Fruit fly (Drosophila melanogaster) S2 (cell line): Measurements from ENCODE around the gene ich.

Source experiments
- CG8478 ChIP-seq: fragments of >200 bp; optimal IDR thresholded peaks from 2 replicates; lab custom pipeline; 2018
- CTCF ChIP-seq, 2 experiments: fragments of >200 bp; optimal IDR thresholded peaks; 2 replicates each; lab custom pipeline; 2018

Gene ich

dm6 chr3R:8981209-8981996 is 18.6 kb upstream of the ich start:
- TF ChIP-seq CTCF (optimal IDR thresholded peaks at IDR 0.05; lab: Kevin White, UChicago) (no peak), CG8478 (no peak)

dm6 chr3R:8980776-8981165 is 17.9 kb upstream of the ich start, which contains the start of gene CAHbeta:
Gene CAHbeta, plus strand, starts transcription at chr3R:8980860.
- TF ChIP-seq CG8478, result no peak
- TF ChIP-seq CTCF (optimal IDR thresholded peaks at IDR 0.05; lab: Kevin White, UChicago), result no peak

- peak; percentile 77 to 93 for TF ChIP-seq CTCF (optimal IDR thresholded peaks at IDR 0.05; lab: Kevin White, UChicago)
- no peak for TF ChIP-seq CG8478
Measured at dm6 chr3R:8979850-8980775, 17.3 kb upstream of the ich start.

DNA sequence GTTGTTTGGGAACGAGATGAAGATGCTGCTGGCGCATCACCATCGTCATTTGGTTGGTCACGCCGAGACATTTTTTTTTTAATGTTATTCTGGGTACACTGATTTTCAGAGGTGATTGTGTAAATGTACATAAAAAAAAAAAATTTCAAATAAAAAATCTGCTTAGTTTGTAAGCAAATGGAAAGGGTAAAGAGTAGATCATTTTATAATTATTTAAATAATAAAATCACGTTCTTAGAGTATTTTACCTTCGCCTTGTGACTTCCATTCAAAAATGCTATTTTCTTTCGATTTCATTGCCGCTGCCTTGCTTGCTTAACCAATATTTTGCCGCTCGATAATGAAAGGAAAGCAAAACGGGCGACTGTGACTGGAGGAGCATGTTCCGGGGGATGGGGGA is 15.9 kb upstream of the ich start:
- no peak for TF ChIP-seq CG8478
- TF ChIP-seq CTCF (optimal IDR thresholded peaks at IDR 0.05; lab: Kevin White, UChicago), result no peak

- TF ChIP-seq CTCF (optimal IDR thresholded peaks at IDR 0.05; lab: Kevin White, UChicago) (no peak), CG8478 (no peak)
Measured at dm6 chr3R:8976073-8976593, 13.3 kb upstream of the ich start.

DNA sequence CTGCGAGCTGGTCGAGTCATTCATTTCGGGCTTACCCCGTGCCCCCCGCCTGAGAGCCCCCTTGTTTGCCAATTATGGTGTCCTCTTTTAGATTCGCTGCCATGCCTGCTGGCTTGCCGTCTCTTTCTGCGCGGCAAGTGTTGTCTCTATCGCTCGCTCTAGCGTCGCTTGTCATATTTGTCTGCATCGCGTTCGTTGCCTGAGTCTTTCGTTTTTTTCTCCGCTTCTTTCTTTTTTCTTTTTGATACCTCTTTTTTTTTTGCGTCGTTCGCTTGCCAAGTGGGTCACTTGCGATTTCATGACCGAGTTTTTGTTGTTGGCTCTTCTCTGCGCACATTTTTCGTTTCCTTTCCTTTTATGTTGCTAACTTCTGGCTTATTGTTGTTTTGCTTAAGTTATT is 9.0 kb upstream of the ich start:
- TF ChIP-seq CG8478 (no peak), CTCF (optimal IDR thresholded peaks at IDR 0.05; lab: Kevin White, UChicago) (no peak)

dm6 chr3R:8970707-8971106 is 7.9 kb upstream of the ich start:
- TF ChIP-seq CG8478 (no peak), CTCF (optimal IDR thresholded peaks at IDR 0.05; lab: Kevin White, UChicago) (no peak)

- TF ChIP-seq CG8478, result no peak
- no peak for TF ChIP-seq CTCF (optimal IDR thresholded peaks at IDR 0.05; lab: Kevin White, UChicago)
Measured at dm6 chr3R:8969926-8970306, 7.1 kb upstream of the ich start.

DNA sequence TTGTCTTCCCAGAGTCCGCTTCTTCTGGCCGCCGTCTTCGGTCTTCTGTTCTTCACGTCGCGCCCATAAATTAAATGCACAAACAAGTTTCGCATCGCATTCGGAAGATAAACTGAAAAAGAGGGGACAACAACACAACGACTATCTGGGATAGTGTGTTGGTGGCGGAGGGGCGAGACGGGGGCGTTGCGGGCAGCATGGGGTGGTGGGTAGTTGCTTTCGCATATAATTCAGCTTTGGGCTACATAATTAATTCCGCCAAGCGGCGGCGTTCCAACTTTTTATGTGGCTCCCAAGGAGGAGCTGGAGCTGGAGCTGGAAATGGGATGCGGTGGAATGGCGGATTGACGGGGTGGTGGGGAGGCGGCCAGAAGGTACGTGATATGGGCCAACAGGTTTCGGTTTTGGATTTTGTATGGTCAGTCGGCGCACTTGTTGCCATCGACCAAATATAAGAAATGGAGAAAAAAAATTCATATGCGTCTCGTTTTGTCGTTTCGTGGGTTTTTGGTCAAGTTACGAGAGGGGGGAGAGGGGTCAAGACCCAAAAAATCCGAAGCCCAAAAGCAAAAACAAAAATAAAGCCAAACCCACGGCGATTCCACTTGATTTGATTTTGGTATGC is 6.6 kb upstream of the ich start:
- TF ChIP-seq CTCF (optimal IDR thresholded peaks at IDR 0.05; lab: Kevin White, UChicago), result no peak
- TF ChIP-seq CG8478, result no peak

- TF ChIP-seq CG8478, result no peak
- no peak for TF ChIP-seq CTCF (optimal IDR thresholded peaks at IDR 0.05; lab: Kevin White, UChicago)
Measured at dm6 chr3R:8968837-8969236, 6.0 kb upstream of the ich start.

DNA sequence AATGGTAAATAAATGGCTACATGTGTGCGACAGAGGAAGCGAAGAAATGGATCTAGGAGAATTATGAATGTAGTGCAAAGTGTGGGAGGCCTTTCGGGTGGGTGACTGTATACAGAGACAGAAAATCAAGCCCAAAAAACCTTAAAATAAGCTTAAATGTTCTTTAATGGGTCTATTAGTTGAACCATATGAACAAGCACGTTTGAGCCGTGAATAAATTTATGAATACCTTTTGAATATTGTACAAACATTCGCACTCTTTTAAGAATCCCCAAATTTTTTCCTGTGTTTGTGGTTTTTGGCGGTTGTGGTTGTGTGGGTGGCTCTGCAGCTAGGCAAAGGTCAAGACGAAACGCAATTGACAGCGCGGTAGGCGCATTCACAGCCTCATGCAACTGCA is 3.8 kb upstream of the ich start:
- TF ChIP-seq CG8478 (no peak), CTCF (optimal IDR thresholded peaks at IDR 0.05; lab: Kevin White, UChicago) (no peak)

DNA sequence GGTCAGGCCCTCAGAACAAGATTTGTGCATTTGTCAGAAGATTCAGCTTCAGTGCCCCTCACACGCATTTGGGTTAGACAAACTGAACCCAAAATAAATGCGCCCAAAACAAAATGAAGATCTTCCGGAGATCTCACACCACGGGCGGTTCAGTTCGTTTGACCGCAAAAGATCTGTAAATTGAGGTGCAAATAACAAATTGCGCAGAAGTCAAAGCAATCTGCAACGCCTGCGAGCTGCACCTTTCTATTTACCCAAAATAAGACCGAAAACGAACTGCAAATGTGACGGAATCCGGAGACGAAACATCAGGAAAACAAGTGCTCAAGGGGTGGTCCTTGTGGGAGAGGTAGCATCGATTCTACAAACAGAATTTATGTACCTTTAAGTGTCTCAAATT is 2.7 kb upstream of the ich start:
- TF ChIP-seq CG8478, result no peak
- no peak for TF ChIP-seq CTCF (optimal IDR thresholded peaks at IDR 0.05; lab: Kevin White, UChicago)

- no peak for TF ChIP-seq CTCF (optimal IDR thresholded peaks at IDR 0.05; lab: Kevin White, UChicago)
- TF ChIP-seq CG8478, result no peak
Measured at dm6 chr3R:8963756-8964342, 1.0 kb upstream of the ich start.

DNA sequence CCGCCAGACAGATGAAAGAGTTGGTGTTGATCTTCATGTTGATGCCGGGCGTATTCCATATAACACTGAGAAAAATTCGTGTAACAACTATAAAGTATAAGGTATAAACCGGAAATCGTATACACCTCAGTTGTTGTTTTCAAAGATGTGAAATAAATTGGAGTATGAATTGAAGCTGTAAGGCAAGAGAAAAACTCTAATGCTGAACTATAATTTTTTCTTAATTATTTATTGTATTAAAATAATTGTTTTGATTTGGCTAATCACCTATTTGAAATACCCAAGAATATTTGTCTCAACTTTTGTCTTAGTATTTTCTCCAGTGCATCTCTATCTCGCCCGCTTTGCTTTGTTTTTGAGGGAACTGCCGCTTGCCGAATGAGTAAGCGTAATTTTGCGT is 2.5 kb downstream of the ich start:
- no peak for TF ChIP-seq CG8478
- TF ChIP-seq CTCF (optimal IDR thresholded peaks at IDR 0.05; lab: Kevin White, UChicago), result no peak

DNA sequence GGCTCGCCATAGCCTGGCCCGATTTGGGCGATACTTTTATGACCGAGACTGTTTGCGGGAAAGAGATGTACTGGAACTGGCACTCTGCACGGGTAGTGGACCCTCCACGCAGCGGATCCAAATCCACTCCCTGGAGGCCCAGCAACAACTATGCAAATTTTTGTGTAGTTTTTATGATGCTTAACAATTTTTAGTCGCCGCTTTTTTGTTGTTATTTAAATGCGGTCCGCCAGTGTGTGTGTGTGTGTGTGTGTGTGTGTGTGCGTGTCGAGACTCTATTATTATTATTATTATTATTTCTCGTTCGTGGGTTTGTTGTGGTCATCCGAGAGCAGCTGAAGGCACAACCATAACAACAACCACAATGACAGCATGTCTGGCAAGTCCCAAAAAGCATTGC is 3.7 kb downstream of the ich start:
- TF ChIP-seq CTCF (optimal IDR thresholded peaks at IDR 0.05; lab: Kevin White, UChicago), result no peak
- TF ChIP-seq CG8478, result no peak
